Worm (Caenorhabditis elegans): ENCODE data around the gene his-5.

ce11 chrV:8533916-8534315 is 1.1 kb upstream of the his-5 start:
- no peak for TF ChIP-seq med-1 (GFP tag; optimal IDR thresholded peaks at IDR 0.05; ENCODE audit: insufficient read depth)
- TF ChIP-seq ztf-23 (GFP tag; IDR thresholded peaks at IDR 0.05), result no peak
- TF ChIP-seq tab-1 (GFP tag; IDR thresholded peaks at IDR 0.05), result no peak

All from whole organism, midembryonic.